Worm (Caenorhabditis elegans) whole organism, L2 larva: ENCODE measurements around the gene ZK353.9.
A peak's percentile ranks its signal among the peaks of the same experiment; 100 is the strongest.

Experiments
- aly-2 ChIP-seq: fragments of 150-350 bp; optimal IDR thresholded peaks from 2 replicates; lab custom pipeline; 2014; ENCODE audit warnings: missing biosample characterization, missing genetic modification characterization
- blmp-1 ChIP-seq: sonication (generic microtip); optimal IDR thresholded peaks from 2 replicates; lab custom pipeline; 2017; ENCODE audit warnings: missing genetic modification characterization, mild to moderate bottlenecking, missing compliant biosample characterization, antibody characterized with exemption, moderate library complexity; ENCODE audit not compliant: insufficient read depth
- ceh-82 ChIP-seq: fragments of 150-350 bp; optimal IDR thresholded peaks from 2 replicates; lab custom pipeline; 2014; ENCODE audit warnings: missing biosample characterization, missing genetic modification characterization
- lin-13 ChIP-seq: fragments of 150-350 bp; optimal IDR thresholded peaks from 2 replicates; lab custom pipeline; 2014; ENCODE audit warnings: missing biosample characterization, missing genetic modification reagents, missing genetic modification characterization
- lsy-2 ChIP-seq, 2 experiments: fragments of 150-350 bp in 1 of 2; sonication (generic microtip) in 1 of 2; optimal IDR thresholded peaks; 2 replicates each; lab custom pipeline; 2014 to 2017; ENCODE audit warnings: missing biosample characterization in 2 of 2, missing genetic modification characterization in 2 of 2
- mdl-1 ChIP-seq, 2 experiments: fragments of 150-350 bp in 1 of 2; sonication (generic microtip) in 1 of 2; optimal IDR thresholded peaks; 2 replicates each; lab custom pipeline; 2017; ENCODE audit warnings: missing biosample characterization in 2 of 2, missing genetic modification characterization in 2 of 2
- nhr-11 ChIP-seq: fragments of 150-350 bp; optimal IDR thresholded peaks from 2 replicates; lab custom pipeline; 2014; ENCODE audit warnings: missing biosample characterization, missing genetic modification characterization
- nhr-237 ChIP-seq: fragments of 150-350 bp; optimal IDR thresholded peaks from 2 replicates; lab custom pipeline; 2014; ENCODE audit warnings: missing biosample characterization, missing genetic modification characterization
- nhr-6 ChIP-seq: fragments of 150-350 bp; optimal IDR thresholded peaks from 2 replicates; lab custom pipeline; 2014; ENCODE audit warnings: missing biosample characterization, missing genetic modification characterization
- sem-4 ChIP-seq: fragments of 150-350 bp; optimal IDR thresholded peaks from 2 replicates; lab custom pipeline; 2014; ENCODE audit warnings: missing biosample characterization, missing genetic modification reagents, missing genetic modification characterization
- sma-3 ChIP-seq: sonication (generic microtip); optimal IDR thresholded peaks from 2 replicates; lab custom pipeline; 2016; ENCODE audit warnings: missing genetic modification reagents, missing genetic modification characterization, missing compliant biosample characterization
- unc-39 ChIP-seq: fragments of 150-350 bp; optimal IDR thresholded peaks from 2 replicates; lab custom pipeline; 2014; ENCODE audit warnings: missing biosample characterization, missing genetic modification characterization
- zag-1 ChIP-seq: fragments of 150-350 bp; optimal IDR thresholded peaks from 2 replicates; lab custom pipeline; 2014; ENCODE audit warnings: missing biosample characterization, missing genetic modification characterization
- ztf-11 ChIP-seq: sonication (generic microtip); optimal IDR thresholded peaks from 2 replicates; lab custom pipeline; 2017; ENCODE audit warnings: missing biosample characterization, missing genetic modification characterization

- TF ChIP-seq lin-13 (GFP tag; lab: Kevin White, UChicago) (no peak), zag-1 (tag; lab: Kevin White, UChicago) (no peak), sma-3 (GFP tag; lab: Kevin White, UChicago) (no peak), lsy-2 (tag; optimal IDR thresholded peaks at IDR 0.05; lab: Kevin White, UChicago) (peak in 1 of 2 experiments; percentile 11), ztf-11 (tag; lab: Kevin White, UChicago) (no peak), aly-2 (tag; lab: Kevin White, UChicago) (no peak), blmp-1 (tag; lab: Kevin White, UChicago) (no peak), mdl-1 (tag; optimal IDR thresholded peaks at IDR 0.05; lab: Kevin White, UChicago) (no peak), nhr-11 (tag; lab: Kevin White, UChicago) (no peak), unc-39 (no peak), nhr-6 (tag; lab: Kevin White, UChicago) (no peak), nhr-237 (tag; lab: Kevin White, UChicago) (no peak), sem-4 (tag; lab: Kevin White, UChicago) (no peak), ceh-82 (tag; lab: Kevin White, UChicago) (no peak)
These were observed 3.8 kb upstream of the ZK353.9 start, which contains the start of the genes ubxn-4 and cyy-1 for ce11 chrIII:8405449-8405962.
